Worm (Caenorhabditis elegans) whole organism, L1 larva: ENCODE data around the gene F53H1.3.
"Not testable (repeated sequence)": the region's sequence is repeated elsewhere in the genome, so short reads cannot be mapped to it uniquely, and the experiment has no call there.

Experiments
- C16A3.4 ChIP-seq: fragments of 150-350 bp; optimal IDR thresholded peaks from 2 replicates; lab custom pipeline; 2014; ENCODE audit warnings: missing biosample characterization, missing genetic modification characterization
- aha-1 ChIP-seq: fragments of 150-350 bp; optimal IDR thresholded peaks from 2 replicates; lab custom pipeline; 2014; ENCODE audit warnings: missing biosample characterization, missing genetic modification characterization
- blmp-1 ChIP-seq: fragments of 150-350 bp; optimal IDR thresholded peaks from 2 replicates; lab custom pipeline; 2014; ENCODE audit warnings: missing biosample characterization, missing genetic modification characterization
- ceh-63 ChIP-seq: fragments of 200-800 bp; sonication (Bioruptor generic); optimal IDR thresholded peaks from 2 replicates; lab custom pipeline; 2018; ENCODE audit warnings: mild to moderate bottlenecking, missing genetic modification characterization, missing compliant biosample characterization
- ceh-8 ChIP-seq: fragments of 200-800 bp; sonication (Bioruptor generic); optimal IDR thresholded peaks from 2 replicates; lab custom pipeline; 2018; ENCODE audit warnings: mild to moderate bottlenecking, missing genetic modification characterization, moderate library complexity, missing compliant biosample characterization
- ceh-82 ChIP-seq, 3 experiments: fragments of 150-350 bp in 1 of 3; sonication (generic microtip) in 2 of 3; optimal IDR thresholded peaks; 2 replicates each; lab custom pipeline; 2014 to 2017; ENCODE audit warnings: missing biosample characterization in 3 of 3, missing genetic modification characterization in 3 of 3
- ceh-88 ChIP-seq: fragments of 200-800 bp; sonication (Bioruptor generic); IDR thresholded peaks from 2 replicates; pipeline ENCODE4 v1.3.6; 2022; ENCODE audit warnings: missing genetic modification characterization, missing compliant biosample characterization
- ces-1 ChIP-seq: fragments of 150-350 bp; optimal IDR thresholded peaks from 2 replicates; lab custom pipeline; 2014; ENCODE audit warnings: missing biosample characterization, missing genetic modification reagents, missing genetic modification characterization
- dpl-1 ChIP-seq, 3 experiments: fragments of 150-350 bp in 2 of 3; sonication (generic microtip) in 1 of 3; optimal IDR thresholded peaks; 2 replicates each; lab custom pipeline; 2014 to 2017; ENCODE audit warnings: missing biosample characterization in 3 of 3, missing genetic modification characterization in 3 of 3, missing genetic modification reagents in 3 of 3
- dsc-1 ChIP-seq: sonication (generic microtip); optimal IDR thresholded peaks from 2 replicates; lab custom pipeline; 2016; ENCODE audit warnings: mild to moderate bottlenecking, missing genetic modification characterization, missing compliant biosample characterization
- efl-1 ChIP-seq, 4 experiments: fragments of 150-350 bp; optimal IDR thresholded peaks in 3 of 4; peaks in 1 of 4; 1 replicate in 1 of 4; 2 replicates in 3 of 4; lab custom pipeline; 2014; ENCODE audit warnings: missing biosample characterization in 2 of 4, missing genetic modification characterization in 2 of 4, missing genetic modification reagents in 2 of 4
- efl-3 ChIP-seq: fragments of 200-800 bp; sonication (Bioruptor generic); optimal IDR thresholded peaks from 2 replicates; lab custom pipeline; 2018; ENCODE audit warnings: mild to moderate bottlenecking, missing genetic modification characterization, missing compliant biosample characterization
- egl-13 ChIP-seq: sonication (generic microtip); optimal IDR thresholded peaks from 2 replicates; lab custom pipeline; 2016; ENCODE audit warnings: missing genotype, missing genetic modification reagents, missing genetic modification characterization, missing compliant biosample characterization
- elt-2 ChIP-seq: sonication (generic microtip); optimal IDR thresholded peaks from 2 replicates; lab custom pipeline; 2016; ENCODE audit warnings: missing genetic modification characterization, mild to moderate bottlenecking, inconsistent platforms, missing compliant biosample characterization, missing genetic modification reagents
- elt-3 ChIP-seq, 6 experiments: fragments of 150-350 bp in 1 of 6; sonication (generic microtip); optimal IDR thresholded peaks; 2 replicates each; lab custom pipeline; 2017 to 2018; ENCODE audit warnings: missing biosample characterization in 6 of 6, missing genetic modification characterization in 6 of 6, inconsistent platforms in 1 of 6
- fos-1 ChIP-seq: fragments of 150-350 bp; optimal IDR thresholded peaks from 2 replicates; lab custom pipeline; 2014; ENCODE audit warnings: missing biosample characterization, missing genetic modification characterization
- grh-1 ChIP-seq: fragments of 200-800 bp; sonication (Bioruptor generic); IDR thresholded peaks from 2 replicates; pipeline ENCODE4 v1.3.6; 2022; ENCODE audit warnings: missing genetic modification reagents, missing genetic modification characterization, missing compliant biosample characterization
- hlh-17 ChIP-seq: fragments of 200-800 bp; sonication (Bioruptor generic); optimal IDR thresholded peaks from 2 replicates; lab custom pipeline; 2018; ENCODE audit warnings: missing genetic modification characterization, mild to moderate bottlenecking, missing compliant biosample characterization, moderate library complexity, borderline replicate concordance
- hpl-2 ChIP-seq: fragments of 150-350 bp; optimal IDR thresholded peaks from 2 replicates; lab custom pipeline; 2014; ENCODE audit warnings: missing biosample characterization, missing genetic modification reagents, missing genetic modification characterization
- lin-13 ChIP-seq: fragments of 150-350 bp; optimal IDR thresholded peaks from 2 replicates; lab custom pipeline; 2014; ENCODE audit warnings: missing biosample characterization, missing genetic modification reagents, missing genetic modification characterization
- lin-15B ChIP-seq: fragments of 150-350 bp; sonication (generic microtip); optimal IDR thresholded peaks from 3 replicates; lab custom pipeline; 2014; ENCODE audit warnings: missing biosample characterization, missing genetic modification characterization
- lin-39 ChIP-seq: fragments of 150-350 bp; optimal IDR thresholded peaks from 2 replicates; lab custom pipeline; 2014; ENCODE audit warnings: missing biosample characterization, missing genetic modification reagents, missing genetic modification characterization
- lsy-2 ChIP-seq, 2 experiments: fragments of 150-350 bp; optimal IDR thresholded peaks; 2 replicates each; lab custom pipeline; 2014; ENCODE audit warnings: missing biosample characterization in 2 of 2, missing genetic modification characterization in 2 of 2
- mdl-1 ChIP-seq, 2 experiments: fragments of 150-350 bp; optimal IDR thresholded peaks; 2 replicates each; lab custom pipeline; 2014 to 2017; ENCODE audit warnings: missing biosample characterization in 2 of 2, missing genetic modification characterization in 2 of 2, inconsistent platforms in 1 of 2
- mep-1 ChIP-seq: fragments of 150-350 bp; optimal IDR thresholded peaks from 2 replicates; lab custom pipeline; 2014; ENCODE audit warnings: missing biosample characterization, missing genetic modification characterization
- nhr-11 ChIP-seq: fragments of 150-350 bp; optimal IDR thresholded peaks from 2 replicates; lab custom pipeline; 2014; ENCODE audit warnings: missing biosample characterization, missing genetic modification characterization
- nhr-237 ChIP-seq: fragments of 150-350 bp; optimal IDR thresholded peaks from 2 replicates; lab custom pipeline; 2014; ENCODE audit warnings: missing biosample characterization, missing genetic modification characterization
- nhr-28 ChIP-seq: fragments of 150-350 bp; optimal IDR thresholded peaks from 2 replicates; lab custom pipeline; 2014; ENCODE audit warnings: missing biosample characterization, missing genetic modification characterization
- nhr-84 ChIP-seq: sonication (generic microtip); optimal IDR thresholded peaks from 2 replicates; lab custom pipeline; 2017; ENCODE audit warnings: missing biosample characterization, missing genetic modification characterization
- pax-3 ChIP-seq: fragments of 200-800 bp; sonication (Bioruptor generic); optimal IDR thresholded peaks from 2 replicates; lab custom pipeline; 2018; ENCODE audit warnings: mild to moderate bottlenecking, missing genetic modification characterization, moderate library complexity, missing compliant biosample characterization
- pqm-1 ChIP-seq: sonication (generic microtip); optimal IDR thresholded peaks from 3 replicates; lab custom pipeline; 2017; ENCODE audit warnings: missing biosample characterization, missing genetic modification characterization
- skn-1 ChIP-seq: fragments of 150-350 bp; optimal IDR thresholded peaks from 2 replicates; lab custom pipeline; 2014; ENCODE audit warnings: missing biosample characterization, missing genetic modification characterization
- snpc-4 ChIP-seq: fragments of 150-350 bp; optimal IDR thresholded peaks from 2 replicates; lab custom pipeline; 2014; ENCODE audit warnings: missing biosample characterization, missing genetic modification characterization
- swsn-7 ChIP-seq: sonication (generic microtip); optimal IDR thresholded peaks from 2 replicates; lab custom pipeline; 2016; ENCODE audit warnings: missing genetic modification characterization, missing compliant biosample characterization
- unc-30 ChIP-seq: sonication (generic microtip); optimal IDR thresholded peaks from 2 replicates; lab custom pipeline; 2017; ENCODE audit warnings: missing biosample characterization, missing genetic modification characterization
- unc-86 ChIP-seq: sonication (generic microtip); optimal IDR thresholded peaks from 2 replicates; lab custom pipeline; 2016; ENCODE audit warnings: missing genetic modification characterization, missing compliant biosample characterization
- unc-98 ChIP-seq: fragments of 200-800 bp; sonication (Bioruptor generic); IDR thresholded peaks from 2 replicates; pipeline ENCODE4 v1.3.6; 2022; ENCODE audit warnings: missing genetic modification characterization, missing compliant biosample characterization
- ztf-11 ChIP-seq, 2 experiments: sonication (generic microtip); optimal IDR thresholded peaks; 2 replicates each; lab custom pipeline; 2016 to 2017; ENCODE audit warnings: missing genetic modification characterization in 2 of 2, missing biosample characterization in 1 of 2, missing compliant biosample characterization in 1 of 2
- ztf-4 ChIP-seq: fragments of 150-350 bp; optimal IDR thresholded peaks from 2 replicates; lab custom pipeline; 2014; ENCODE audit warnings: missing biosample characterization, missing genetic modification characterization

Gene F53H1.3

ce11 chrIV:1309600-1310207, 19.3 kb upstream of the F53H1.3 start, which contains the start of the genes ddx-46 and F53H1.4 (continued):
- TF ChIP-seq lin-39 (tag; lab: Kevin White, UChicago) (peak; percentile 32), C16A3.4 (tag; lab: Kevin White, UChicago) (no peak), dsc-1 (tag; lab: Kevin White, UChicago) (no peak), mdl-1 (tag; optimal IDR thresholded peaks at IDR 0.05; lab: Kevin White, UChicago) (peak in 1 of 2 experiments; percentile 31), skn-1 (peak; percentile 34), ceh-88 (GFP tag; lab: Robert Waterston, UW) (no peak), lin-13 (GFP tag; lab: Kevin White, UChicago) (peak; percentile 33), ztf-4 (tag; lab: Kevin White, UChicago) (no peak), egl-13 (tag; lab: Kevin White, UChicago) (peak; percentile 10), swsn-7 (tag; lab: Kevin White, UChicago) (no peak), efl-3 (GFP tag; lab: Kevin White, UChicago) (no peak), blmp-1 (tag; lab: Kevin White, UChicago) (no peak), snpc-4 (tag; lab: Kevin White, UChicago) (no peak), lin-15B (tag; lab: Kevin White, UChicago) (peak; percentile 79), aha-1 (tag; lab: Kevin White, UChicago) (no peak), dpl-1 (GFP tag; optimal IDR thresholded peaks at IDR 0.05; lab: Kevin White, UChicago) (peak; percentile 90 to 92 (median 92)), nhr-28 (no peak), mep-1 (tag; lab: Kevin White, UChicago) (peak; percentile 43), nhr-84 (tag; lab: Kevin White, UChicago) (no peak), ceh-82 (tag; optimal IDR thresholded peaks at IDR 0.05; lab: Kevin White, UChicago) (peak; percentile 46 to 70 (median 62)), ceh-63 (GFP tag; lab: Kevin White, UChicago) (no peak), unc-98 (GFP tag; lab: Robert Waterston, UW) (no peak), nhr-237 (tag; lab: Kevin White, UChicago) (no peak), pqm-1 (tag; lab: Kevin White, UChicago) (no peak), hpl-2 (no peak), elt-2 (tag; lab: Kevin White, UChicago) (no peak), nhr-11 (no peak), unc-30 (no peak), unc-86 (tag; lab: Kevin White, UChicago) (peak; percentile 32), hlh-17 (GFP tag; lab: Kevin White, UChicago) (no peak), ceh-8 (GFP tag; lab: Kevin White, UChicago) (no peak), fos-1 (no peak), lsy-2 (tag; optimal IDR thresholded peaks at IDR 0.05; lab: Kevin White, UChicago) (peak; percentile 60 to 66), grh-1 (no peak), ztf-11 (tag; optimal IDR thresholded peaks at IDR 0.05; lab: Kevin White, UChicago) (no peak), pax-3 (tag; lab: Kevin White, UChicago) (no peak)
- TF ChIP-seq, all 84 proteins: peak for 22

ce11 chrIV:1310337-1310736, 18.6 kb upstream of the F53H1.3 start:
- TF ChIP-seq efl-1 (optimal IDR thresholded peaks at IDR 0.05; lab: Kevin White, UChicago) (peak in 1 of 2 experiments; percentile 11), efl-1 (GFP tag; optimal IDR thresholded peaks at IDR 0.05 in 1 of 2; lab: Kevin White, UChicago) (peak; percentile 1 to 95), ceh-82 (tag; optimal IDR thresholded peaks at IDR 0.05; lab: Kevin White, UChicago) (no peak), dpl-1 (GFP tag; optimal IDR thresholded peaks at IDR 0.05; lab: Kevin White, UChicago) (peak in 2 of 3 experiments; percentile 49 to 54)

ce11 chrIV:1340788-1341187, 11.8 kb downstream of the F53H1.3 start, which contains the start of gene F58F6.6:
F58F6.6 (plus strand) TSS chrIV:1341088.
- not testable (repeated sequence) for TF ChIP-seq efl-1 (optimal IDR thresholded peaks at IDR 0.05; lab: Kevin White, UChicago); efl-1 (GFP tag; optimal IDR thresholded peaks at IDR 0.05 in 1 of 2; lab: Kevin White, UChicago); ces-1 (GFP tag; lab: Kevin White, UChicago); elt-3 (tag; optimal IDR thresholded peaks at IDR 0.05; lab: Kevin White, UChicago)
